Worm (Caenorhabditis elegans): Measurements from ENCODE around the gene mff-1.

The mff-1 gene

ce11 chrX:12977451-12977850 is 9.6 kb downstream of the mff-1 start, which contains the start of gene F11C1.9:
F11C1.9 (minus strand) TSS chrX:12977551.
- TF ChIP-seq lim-6 (tag; optimal IDR thresholded peaks at IDR 0.05) (no peak), lin-11 (tag; optimal IDR thresholded peaks at IDR 0.05) (no peak), che-1 (tag; optimal IDR thresholded peaks at IDR 0.05) (no peak), sox-2 (GFP tag; IDR thresholded peaks at IDR 0.05) (no peak)

ce11 chrX:12976774-12977173 is 10.2 kb downstream of the mff-1 start, which contains the start of the genes F11C1.4 and F11C1.10:
F11C1.4 (plus strand) TSS chrX:12977074.
F11C1.10 (plus strand) TSS chrX:12977082.
- TF ChIP-seq pha-2 (tag; optimal IDR thresholded peaks at IDR 0.05) (no peak), sdc-2 (tag; optimal IDR thresholded peaks at IDR 0.05) (no peak), hlh-15 (tag; optimal IDR thresholded peaks at IDR 0.05) (no peak), ceh-31 (tag; optimal IDR thresholded peaks at IDR 0.05) (no peak), nhr-232 (tag; optimal IDR thresholded peaks at IDR 0.05) (no peak), ama-1 (optimal IDR thresholded peaks at IDR 0.05) (no peak), sox-2 (GFP tag; IDR thresholded peaks at IDR 0.05) (no peak)

- TF ChIP-seq dve-1 (tag; optimal IDR thresholded peaks at IDR 0.05) (peak; percentile 45), zip-5 (tag; optimal IDR thresholded peaks at IDR 0.05) (no peak), ceh-34 (tag; optimal IDR thresholded peaks at IDR 0.05) (peak; percentile 16), ceh-6 (GFP tag; optimal IDR thresholded peaks at IDR 0.05) (no peak), syd-9 (tag; optimal IDR thresholded peaks at IDR 0.05) (no peak), ceh-18 (tag; optimal IDR thresholded peaks at IDR 0.05) (peak; percentile 55), K09A11.1 (tag; optimal IDR thresholded peaks at IDR 0.05; ENCODE audit: insufficient read depth) (peak; percentile 13), nfya-1 (tag; optimal IDR thresholded peaks at IDR 0.05) (peak; percentile 64), pros-1 (tag; optimal IDR thresholded peaks at IDR 0.05) (peak; percentile 33), sdc-2 (tag; optimal IDR thresholded peaks at IDR 0.05) (peak; percentile 69), unc-55 (GFP tag; optimal IDR thresholded peaks at IDR 0.05) (peak; percentile 52), hlh-15 (tag; optimal IDR thresholded peaks at IDR 0.05) (no peak), ceh-31 (tag; optimal IDR thresholded peaks at IDR 0.05) (peak; percentile 63), tbx-2 (tag; optimal IDR thresholded peaks at IDR 0.05) (peak; percentile 55), unc-86 (tag; optimal IDR thresholded peaks at IDR 0.05) (no peak), rnt-1 (tag; optimal IDR thresholded peaks at IDR 0.05) (peak; percentile 3), ttx-3 (tag; optimal IDR thresholded peaks at IDR 0.05) (no peak)
Observed at ce11 chrX:12975595-12976089, 11.4 kb downstream of the mff-1 start, which contains the start of gene ppk-3. ppk-3 (minus strand) TSS chrX:12975645.

- TF ChIP-seq ceh-2 (tag; optimal IDR thresholded peaks at IDR 0.05) (no peak), hlh-30 (tag; optimal IDR thresholded peaks at IDR 0.05; ENCODE audit: insufficient read depth) (no peak), ama-1 (optimal IDR thresholded peaks at IDR 0.05) (no peak), fax-1 (tag; optimal IDR thresholded peaks at IDR 0.05) (no peak), ceh-6 (GFP tag; optimal IDR thresholded peaks at IDR 0.05) (no peak)
Observed at ce11 chrX:12965163-12965562, 21.9 kb downstream of the mff-1 start, which contains the start of gene frpr-2. frpr-2 (plus strand) TSS chrX:12965463.

- TF ChIP-seq gmeb-2 (tag; optimal IDR thresholded peaks at IDR 0.05), result no peak
- TF ChIP-seq ceh-9 (tag; optimal IDR thresholded peaks at IDR 0.05), result no peak
- TF ChIP-seq unc-42 (tag; optimal IDR thresholded peaks at IDR 0.05), result no peak
- no peak for TF ChIP-seq ceh-18 (tag; optimal IDR thresholded peaks at IDR 0.05)
- TF ChIP-seq pqm-1 (tag; optimal IDR thresholded peaks at IDR 0.05), result no peak
- no peak for TF ChIP-seq syd-9 (tag; optimal IDR thresholded peaks at IDR 0.05)
- no peak for TF ChIP-seq mec-3 (tag; optimal IDR thresholded peaks at IDR 0.05; ENCODE audit: borderline replicate concordance)
- TF ChIP-seq ceh-45 (GFP tag; IDR thresholded peaks at IDR 0.05), result no peak
- no peak for TF ChIP-seq dve-1 (tag; optimal IDR thresholded peaks at IDR 0.05)
- no peak for TF ChIP-seq nhr-232 (tag; optimal IDR thresholded peaks at IDR 0.05)
- no peak for TF ChIP-seq ceh-34 (tag; optimal IDR thresholded peaks at IDR 0.05)
- no peak for TF ChIP-seq dmd-4 (tag; optimal IDR thresholded peaks at IDR 0.05; ENCODE audit: borderline replicate concordance)
- TF ChIP-seq K09A11.1 (tag; optimal IDR thresholded peaks at IDR 0.05; ENCODE audit: insufficient read depth), result no peak
- no peak for TF ChIP-seq ceh-14 (tag; optimal IDR thresholded peaks at IDR 0.05)
- no peak for TF ChIP-seq lim-6 (tag; optimal IDR thresholded peaks at IDR 0.05)
- TF ChIP-seq pat-9 (tag; optimal IDR thresholded peaks at IDR 0.05), result no peak
- no peak for TF ChIP-seq fkh-10 (GFP tag; optimal IDR thresholded peaks at IDR 0.05)
- TF ChIP-seq pax-1 (tag; optimal IDR thresholded peaks at IDR 0.05), result no peak
- TF ChIP-seq sdc-2 (tag; optimal IDR thresholded peaks at IDR 0.05), result no peak
Observed at ce11 chrX:12958897-12959296, 28.1 kb downstream of the mff-1 start.

Measured in whole organism, late embryonic.